Worm (Caenorhabditis elegans) whole organism, mixed stage, embryonic: ENCODE data around the gene C04C3.4.

ENCODE experiments used
- blmp-1 ChIP-seq: fragments of 150-350 bp; optimal IDR thresholded peaks from 2 replicates; lab custom pipeline; 2014; ENCODE audit warnings: missing biosample characterization, missing genetic modification characterization
- elt-3 ChIP-seq: fragments of 150-350 bp; optimal IDR thresholded peaks from 2 replicates; lab custom pipeline; 2014; ENCODE audit warnings: missing biosample characterization, missing genetic modification characterization
- hlh-1 ChIP-seq: fragments of 150-350 bp; optimal IDR thresholded peaks from 2 replicates; lab custom pipeline; 2014; ENCODE audit warnings: missing biosample characterization, missing genetic modification reagents, missing genetic modification characterization
- lin-13 ChIP-seq: fragments of 150-350 bp; optimal IDR thresholded peaks from 2 replicates; lab custom pipeline; 2014; ENCODE audit warnings: missing biosample characterization, missing genetic modification characterization
- mep-1 ChIP-seq: fragments of 150-350 bp; optimal IDR thresholded peaks from 2 replicates; lab custom pipeline; 2017; ENCODE audit warnings: missing biosample characterization, missing genetic modification reagents, missing genetic modification characterization, inconsistent platforms
- nhr-237 ChIP-seq: fragments of 150-350 bp; optimal IDR thresholded peaks from 2 replicates; lab custom pipeline; 2014; ENCODE audit warnings: missing biosample characterization, missing genetic modification characterization
- nhr-76 ChIP-seq: sonication (generic microtip); optimal IDR thresholded peaks from 2 replicates; lab custom pipeline; 2017; ENCODE audit warnings: missing biosample characterization, missing genetic modification characterization
- snpc-4 ChIP-seq: fragments of 150-350 bp; optimal IDR thresholded peaks from 2 replicates; lab custom pipeline; 2014; ENCODE audit warnings: missing biosample characterization, missing genetic modification characterization
- unc-39 ChIP-seq: fragments of 150-350 bp; optimal IDR thresholded peaks from 2 replicates; lab custom pipeline; 2014; ENCODE audit warnings: missing biosample characterization, missing genetic modification characterization
- unc-62 ChIP-seq: fragments of 150-350 bp; optimal IDR thresholded peaks from 2 replicates; lab custom pipeline; 2014; ENCODE audit warnings: missing biosample characterization, missing genetic modification reagents, missing genetic modification characterization
- ztf-11 ChIP-seq: fragments of 150-350 bp; optimal IDR thresholded peaks from 2 replicates; lab custom pipeline; 2014; ENCODE audit warnings: missing biosample characterization, missing genetic modification characterization

DNA sequence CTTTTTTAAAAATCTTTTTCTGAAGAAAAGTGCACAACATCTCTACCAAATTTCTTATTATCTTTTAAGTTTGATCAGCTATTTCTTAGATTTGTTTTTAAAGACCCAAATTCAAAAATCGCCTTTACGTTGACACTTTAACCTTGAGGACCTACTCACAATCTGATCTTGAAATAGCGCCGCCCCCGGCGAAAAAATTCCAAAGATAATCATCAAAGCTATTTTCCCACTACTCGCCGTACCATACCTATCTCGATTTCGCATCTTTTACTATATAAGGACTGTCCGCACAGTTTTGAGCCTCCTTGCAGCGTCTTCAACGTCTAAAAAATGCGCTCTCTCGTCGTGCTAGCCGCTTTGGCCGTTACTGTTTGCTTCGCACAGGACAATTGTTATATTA lies 46.7 kb downstream of the C04C3.4 start, which contains the start of gene grd-10:
- no peak for TF ChIP-seq snpc-4 (tag; lab: Kevin White, UChicago)
- no peak for TF ChIP-seq blmp-1 (tag; lab: Kevin White, UChicago)
- no peak for TF ChIP-seq unc-39
- TF ChIP-seq ztf-11, result no peak
- TF ChIP-seq lin-13, result no peak
- TF ChIP-seq unc-62 (GFP tag; lab: Kevin White, UChicago), result no peak
- no peak for TF ChIP-seq elt-3
- TF ChIP-seq mep-1 (tag; lab: Kevin White, UChicago), result no peak
- no peak for TF ChIP-seq nhr-237
- TF ChIP-seq hlh-1 (tag; lab: Kevin White, UChicago), result no peak
- no peak for TF ChIP-seq nhr-76 (tag; lab: Kevin White, UChicago)
